Worm (Caenorhabditis elegans): ENCODE data around the gene trmt-10C.2.

- TF ChIP-seq elt-3 (tag; optimal IDR thresholded peaks at IDR 0.05) = no peak
- no peak for TF ChIP-seq skn-1 (tag; optimal IDR thresholded peaks at IDR 0.05)
- no peak for TF ChIP-seq nhr-28 (tag; optimal IDR thresholded peaks at IDR 0.05)
- no peak for TF ChIP-seq egl-27 (tag; optimal IDR thresholded peaks at IDR 0.05)
- no peak for TF ChIP-seq ztf-11 (tag; optimal IDR thresholded peaks at IDR 0.05)
- TF ChIP-seq ZK546.5 (tag; optimal IDR thresholded peaks at IDR 0.05) = no peak
- no peak for TF ChIP-seq zag-1 (tag; optimal IDR thresholded peaks at IDR 0.05)
- TF ChIP-seq unc-62 (GFP tag; optimal IDR thresholded peaks at IDR 0.05) = no peak
Measured at ce11 chrIII:6350424-6350823, 4.3 kb downstream of the trmt-10C.2 start.
